Fruit fly (Drosophila melanogaster) whole organism, embryonic: Measurements from ENCODE around the gene CG14219.

Experiments used
- Abd-B ChIP-seq: fragments of 200-800 bp; sonication (Bioruptor generic); optimal IDR thresholded peaks from 2 replicates; lab custom pipeline; 2018; ENCODE audit warnings: missing biosample characterization, mild to moderate bottlenecking, missing genetic modification characterization, moderate library complexity
- B-H2 ChIP-seq: fragments of 200-800 bp; sonication (Bioruptor generic); optimal IDR thresholded peaks from 2 replicates; lab custom pipeline; 2018; ENCODE audit warnings: missing biosample characterization, mild to moderate bottlenecking, missing genetic modification characterization
- CG10654 ChIP-seq: fragments of 200-800 bp; sonication (Bioruptor generic); optimal IDR thresholded peaks from 2 replicates; lab custom pipeline; 2016; ENCODE audit warnings: missing biosample characterization, missing genetic modification characterization
- CG11085 ChIP-seq: fragments of 200-800 bp; sonication (Bioruptor generic); IDR thresholded peaks from 2 replicates; pipeline ENCODE4 v1.3.6; 2022; ENCODE audit warnings: missing biosample characterization, missing genetic modification characterization
- CG11093 ChIP-seq: fragments of 200-800 bp; sonication (Bioruptor generic); IDR thresholded peaks from 3 replicates; pipeline ENCODE4 v1.3.6; 2022; ENCODE audit warnings: missing biosample characterization, missing genetic modification characterization
- CG15514 ChIP-seq: fragments of 200-800 bp; sonication (Bioruptor generic); optimal IDR thresholded peaks from 3 replicates; lab custom pipeline; 2017; ENCODE audit warnings: missing biosample characterization, missing genetic modification characterization, mild to moderate bottlenecking, moderate library complexity, missing genetic modification reagents
- CG16779 ChIP-seq: fragments of 200-800 bp; sonication (Bioruptor generic); IDR thresholded peaks from 2 replicates; pipeline ENCODE4 v1.3.6; 2022; ENCODE audit warnings: missing biosample characterization, missing genetic modification characterization
- CG16813 ChIP-seq: fragments of 200-800 bp; sonication (Bioruptor generic); IDR thresholded peaks from 3 replicates; pipeline ENCODE4 v1.3.6; 2022; ENCODE audit warnings: missing biosample characterization, missing genetic modification characterization; ENCODE audit not compliant: partially characterized antibody
- CG17385 ChIP-seq: fragments of 200-800 bp; sonication (Bioruptor generic); optimal IDR thresholded peaks from 3 replicates; lab custom pipeline; 2018; ENCODE audit warnings: missing biosample characterization, mild to moderate bottlenecking, missing genetic modification characterization
- CG1792 ChIP-seq: fragments of 200-800 bp; sonication (Bioruptor generic); optimal IDR thresholded peaks from 2 replicates; lab custom pipeline; 2016; ENCODE audit warnings: missing biosample characterization, missing genetic modification characterization
- CG2129 ChIP-seq: fragments of 200-800 bp; sonication (Bioruptor generic); IDR thresholded peaks from 2 replicates; pipeline ENCODE4 v1.3.6; 2022; ENCODE audit warnings: missing biosample characterization, missing genetic modification characterization; ENCODE audit not compliant: partially characterized antibody
- CG31224 ChIP-seq: fragments of 200-800 bp; sonication (Bioruptor generic); IDR thresholded peaks from 2 replicates; pipeline ENCODE4 v1.3.6; 2022; ENCODE audit warnings: missing biosample characterization, missing genetic modification characterization
- CG3281 ChIP-seq: fragments of 200-800 bp; sonication (Bioruptor generic); optimal IDR thresholded peaks from 3 replicates; lab custom pipeline; 2017; ENCODE audit warnings: missing biosample characterization, mild to moderate bottlenecking, missing genetic modification characterization
- CG6791 ChIP-seq: fragments of 200-800 bp; sonication (Bioruptor generic); IDR thresholded peaks from 3 replicates; pipeline ENCODE4 v1.3.6; 2022; ENCODE audit warnings: missing biosample characterization, missing genetic modification characterization; ENCODE audit not compliant: partially characterized antibody
- CG7556 ChIP-seq: fragments of 200-800 bp; sonication (Bioruptor generic); optimal IDR thresholded peaks from 2 replicates; lab custom pipeline; 2017; ENCODE audit warnings: missing biosample characterization, mild to moderate bottlenecking, missing genetic modification characterization
- CG7963 ChIP-seq: fragments of 200-800 bp; sonication (Bioruptor generic); IDR thresholded peaks from 3 replicates; pipeline ENCODE4 v1.3.6; 2022; ENCODE audit warnings: missing biosample characterization, missing genetic modification characterization; ENCODE audit not compliant: partially characterized antibody
- D19A ChIP-seq: fragments of 200-800 bp; optimal IDR thresholded peaks from 3 replicates; lab custom pipeline; 2019; ENCODE audit warnings: missing biosample characterization, mild to moderate bottlenecking, missing genetic modification characterization, moderate library complexity
- ERR ChIP-seq: fragments of 200-800 bp; sonication (Bioruptor generic); optimal IDR thresholded peaks from 2 replicates; lab custom pipeline; 2016; ENCODE audit warnings: missing biosample characterization, missing genetic modification characterization
- Eip74EF ChIP-seq, 2 experiments: fragments of 200-800 bp in 1 of 2; fragments of >200 bp in 1 of 2; sonication (Bioruptor generic) in 1 of 2; optimal IDR thresholded peaks; 2 replicates each; lab custom pipeline; 2017 to 2019; ENCODE audit warnings: missing biosample characterization in 2 of 2, missing genetic modification characterization in 2 of 2, mild to moderate bottlenecking in 1 of 2, moderate library complexity in 1 of 2
- Ets65A ChIP-seq: fragments of 200-800 bp; sonication (Bioruptor generic); peaks from one replicate; lab custom pipeline; 2016; ENCODE audit warnings: missing biosample characterization, missing genetic modification characterization
- HLH3B ChIP-seq: fragments of 200-800 bp; sonication (Bioruptor generic); IDR thresholded peaks from 2 replicates; pipeline ENCODE4 v1.3.6; 2022; ENCODE audit warnings: missing biosample characterization, missing genetic modification characterization
- Hey ChIP-seq: fragments of 200-800 bp; sonication (Bioruptor generic); optimal IDR thresholded peaks from 3 replicates; lab custom pipeline; 2018; ENCODE audit warnings: missing biosample characterization, mild to moderate bottlenecking, missing genetic modification characterization
- Jarid2 ChIP-seq: fragments of 200-800 bp; sonication (Bioruptor generic); optimal IDR thresholded peaks from 3 replicates; lab custom pipeline; 2017; ENCODE audit warnings: mild to moderate bottlenecking, missing biosample characterization, missing genetic modification reagents, missing genetic modification characterization
- Kr ChIP-seq: fragments of 200-800 bp; sonication (Bioruptor generic); optimal IDR thresholded peaks from 2 replicates; lab custom pipeline; 2017; ENCODE audit warnings: missing biosample characterization, mild to moderate bottlenecking, missing genetic modification characterization
- NFAT ChIP-seq: fragments of 200-800 bp; sonication (Bioruptor generic); IDR thresholded peaks from 2 replicates; pipeline ENCODE4 v1.3.6; 2022; ENCODE audit warnings: missing biosample characterization, missing genetic modification characterization
- Oaz ChIP-seq: fragments of 200-800 bp; sonication (Bioruptor generic); IDR thresholded peaks from 2 replicates; pipeline ENCODE4 v1.3.6; 2022; ENCODE audit warnings: missing biosample characterization, missing genetic modification characterization
- Spps ChIP-seq: fragments of 200-800 bp; sonication (Bioruptor generic); optimal IDR thresholded peaks from 2 replicates; lab custom pipeline; 2018; ENCODE audit warnings: missing biosample characterization, mild to moderate bottlenecking, missing genetic modification characterization
- TFAM ChIP-seq: fragments of 200-800 bp; sonication (Bioruptor generic); optimal IDR thresholded peaks from 2 replicates; lab custom pipeline; 2017; ENCODE audit warnings: missing biosample characterization, missing genetic modification characterization, inconsistent platforms
- Trl ChIP-seq, 3 experiments: fragments of >200 bp in 2 of 3; fragments of 200-800 bp in 1 of 3; sonication (Bioruptor generic) in 1 of 3; optimal IDR thresholded peaks; 2 replicates in 1 of 3; 3 replicates in 2 of 3; lab custom pipeline; 2016 to 2017; ENCODE audit warnings: missing biosample characterization in 1 of 3, missing genetic modification characterization in 1 of 3
- br ChIP-seq: fragments of >200 bp; optimal IDR thresholded peaks from 2 replicates; lab custom pipeline; 2017
- cad ChIP-seq: fragments of >200 bp; optimal IDR thresholded peaks from 2 replicates; lab custom pipeline; 2017; ENCODE audit warnings: missing biosample characterization, missing genetic modification characterization
- caup ChIP-seq: fragments of 200-800 bp; sonication (Bioruptor generic); optimal IDR thresholded peaks from 3 replicates; lab custom pipeline; 2017; ENCODE audit warnings: missing biosample characterization, mild to moderate bottlenecking, missing genetic modification characterization, moderate library complexity; ENCODE audit not compliant: severe bottlenecking
- chm ChIP-seq: fragments of 200-800 bp; sonication (Bioruptor generic); IDR thresholded peaks from 2 replicates; pipeline ENCODE4 v1.3.6; 2022; ENCODE audit warnings: missing biosample characterization, missing genetic modification characterization
- corto ChIP-seq: fragments of 200-800 bp; sonication (Bioruptor generic); optimal IDR thresholded peaks from 2 replicates; lab custom pipeline; 2016; ENCODE audit warnings: missing biosample characterization, mild to moderate bottlenecking, missing genetic modification characterization, moderate library complexity
- croc ChIP-seq: fragments of 200-800 bp; sonication (Bioruptor generic); conservative IDR thresholded peaks from 3 replicates; pipeline ENCODE4 v1.3.6; 2022; ENCODE audit warnings: missing biosample characterization, missing genetic modification characterization
- dati ChIP-seq: fragments of 200-800 bp; sonication (Bioruptor generic); IDR thresholded peaks from 2 replicates; pipeline ENCODE4 v1.3.6; 2022; ENCODE audit warnings: missing biosample characterization, missing genetic modification characterization
- disco-r ChIP-seq: fragments of 200-800 bp; sonication (Bioruptor generic); optimal IDR thresholded peaks from 2 replicates; lab custom pipeline; 2016; ENCODE audit warnings: missing biosample characterization, missing genetic modification characterization
- dmrt99B ChIP-seq: fragments of 200-800 bp; sonication (Bioruptor generic); optimal IDR thresholded peaks from 2 replicates; lab custom pipeline; 2018; ENCODE audit warnings: missing biosample characterization, mild to moderate bottlenecking, missing genetic modification characterization, moderate library complexity
- emc ChIP-seq: fragments of 200-800 bp; sonication (Bioruptor generic); optimal IDR thresholded peaks from 2 replicates; lab custom pipeline; 2016; ENCODE audit warnings: missing biosample characterization, missing genetic modification characterization
- hb ChIP-seq: fragments of 200-800 bp; sonication (Bioruptor generic); IDR thresholded peaks from 3 replicates; pipeline ENCODE4 v1.3.6; 2022; ENCODE audit warnings: missing biosample characterization, missing genetic modification characterization; ENCODE audit not compliant: partially characterized antibody
- hbn ChIP-seq: fragments of 200-800 bp; sonication (Bioruptor generic); IDR thresholded peaks from 2 replicates; pipeline ENCODE4 v1.3.6; 2022; ENCODE audit warnings: missing biosample characterization, missing genetic modification characterization; ENCODE audit not compliant: partially characterized antibody
- nau ChIP-seq: fragments of 200-800 bp; sonication (Bioruptor generic); optimal IDR thresholded peaks from 3 replicates; lab custom pipeline; 2017; ENCODE audit warnings: missing biosample characterization, mild to moderate bottlenecking, missing genetic modification characterization, missing genetic modification reagents
- pita ChIP-seq: fragments of 200-800 bp; sonication (Bioruptor generic); optimal IDR thresholded peaks from 2 replicates; lab custom pipeline; 2017; ENCODE audit warnings: missing biosample characterization, mild to moderate bottlenecking, missing genetic modification characterization
- scrt ChIP-seq: fragments of 200-800 bp; sonication (Bioruptor generic); optimal IDR thresholded peaks from 2 replicates; lab custom pipeline; 2018; ENCODE audit warnings: missing biosample characterization, mild to moderate bottlenecking, missing genetic modification characterization, moderate library complexity
- sens ChIP-seq: fragments of 200-800 bp; sonication (Bioruptor generic); peaks from one replicate; lab custom pipeline; 2016; ENCODE audit warnings: missing biosample characterization, missing genetic modification characterization
- sens-2 ChIP-seq: fragments of 200-800 bp; sonication (Bioruptor generic); IDR thresholded peaks from 2 replicates; pipeline ENCODE4 v1.3.6; 2022; ENCODE audit warnings: missing biosample characterization, missing genetic modification characterization
- sqz ChIP-seq: fragments of 200-800 bp; sonication (Bioruptor generic); optimal IDR thresholded peaks from 3 replicates; lab custom pipeline; 2018; ENCODE audit warnings: missing biosample characterization, mild to moderate bottlenecking, missing genetic modification characterization
- stc ChIP-seq: fragments of 200-800 bp; sonication (Bioruptor generic); IDR thresholded peaks from 2 replicates; pipeline ENCODE4 v1.3.6; 2022; ENCODE audit warnings: missing biosample characterization, missing genetic modification characterization
- tap ChIP-seq: fragments of 200-800 bp; optimal IDR thresholded peaks from 3 replicates; lab custom pipeline; 2019; ENCODE audit warnings: missing biosample characterization, mild to moderate bottlenecking, missing genetic modification characterization, moderate library complexity
- yki ChIP-seq: fragments of >200 bp; optimal IDR thresholded peaks from 3 replicates; lab custom pipeline; 2018

Gene CG14219

DNA sequence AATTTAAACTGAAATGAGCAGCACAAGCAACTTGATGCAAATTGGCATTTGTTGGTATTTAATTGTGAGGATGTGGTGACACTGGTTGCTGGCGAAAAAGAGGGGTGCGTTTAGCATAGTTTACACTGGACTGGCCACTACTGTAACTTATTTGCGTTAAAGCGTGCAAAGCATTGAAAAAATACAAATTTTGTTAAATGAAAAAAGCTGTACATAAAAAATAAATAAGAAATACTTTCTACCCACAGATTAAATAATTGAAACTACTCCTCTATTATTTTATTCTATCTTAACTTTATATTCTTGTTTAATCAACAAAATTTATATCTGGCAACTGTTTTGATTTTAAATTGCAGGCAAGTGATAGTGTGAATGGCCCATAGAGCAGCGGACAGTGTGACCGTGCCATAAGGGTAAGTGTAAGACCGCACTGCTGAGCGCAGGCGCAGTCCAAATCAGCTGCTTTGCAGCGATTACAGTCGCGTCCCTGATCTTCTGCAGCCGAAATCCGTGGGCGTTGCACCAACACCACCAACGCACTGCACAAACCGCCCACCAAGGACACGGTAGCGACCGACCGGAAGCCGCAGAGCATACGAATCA, 24.2 kb downstream of the CG14219 start, which contains the start of the genes Grip84 and car (continued):
- TF ChIP-seq Abd-B, result peak; percentile 82
- peak; percentile 91 for TF ChIP-seq sens
- no peak for TF ChIP-seq CG1792
- no peak for TF ChIP-seq dmrt99B (tag; lab: Kevin White, UChicago)
- no peak for TF ChIP-seq TFAM (GFP tag; lab: Kevin White, UChicago)
- TF ChIP-seq D19A (tag; lab: Kevin White, UChicago), result peak; percentile 41
- TF ChIP-seq Ets65A, result peak; percentile 95
- TF ChIP-seq tap (tag; lab: Kevin White, UChicago), result no peak
- TF ChIP-seq CG11085 (GFP tag; lab: Robert Waterston, UW), result peak; percentile 49
- TF ChIP-seq CG31224 (GFP tag; lab: Robert Waterston, UW), result peak; percentile 49
- TF ChIP-seq Jarid2 (GFP tag; lab: Kevin White, UChicago), result no peak
- no peak for TF ChIP-seq yki (lab: Kevin White, UChicago)
- TF ChIP-seq dati (GFP tag; lab: Robert Waterston, UW), result no peak
- no peak for TF ChIP-seq CG7556 (GFP tag; lab: Kevin White, UChicago)
- no peak for TF ChIP-seq nau
- no peak for TF ChIP-seq CG16779
- peak; percentile 51 for TF ChIP-seq CG17385
- TF ChIP-seq CG2129 (GFP tag; lab: Robert Waterston, UW), result no peak
- peak; percentile 26 for TF ChIP-seq CG10654 (GFP tag; lab: Kevin White, UChicago)
- TF ChIP-seq ERR (GFP tag; lab: Kevin White, UChicago), result no peak
- no peak for TF ChIP-seq hb (GFP tag; lab: Robert Waterston, UW)
- no peak for TF ChIP-seq scrt (GFP tag; lab: Kevin White, UChicago)
- TF ChIP-seq croc (GFP tag; lab: Robert Waterston, UW), result peak; percentile 58; the same call in 2 of the 3 replicates
- no peak for TF ChIP-seq emc (GFP tag; lab: Kevin White, UChicago)
- TF ChIP-seq B-H2 (GFP tag; lab: Kevin White, UChicago), result no peak
- no peak for TF ChIP-seq CG15514 (GFP tag; lab: Kevin White, UChicago)
- no peak for TF ChIP-seq stc (GFP tag; lab: Robert Waterston, UW)
- TF ChIP-seq pita, result no peak
- TF ChIP-seq Spps (tag; lab: Kevin White, UChicago), result peak; percentile 26
- TF ChIP-seq Kr, result no peak
- TF ChIP-seq Oaz, result peak; percentile 49; the same call in 1 of the 2 replicates
- TF ChIP-seq disco-r, result no peak
- no peak for TF ChIP-seq CG7963 (GFP tag; lab: Robert Waterston, UW)
- peak; percentile 63; the same call in 2 of the 3 replicates for TF ChIP-seq CG11093 (GFP tag; lab: Robert Waterston, UW)
- no peak for TF ChIP-seq cad (GFP tag; lab: Kevin White, UChicago)
- TF ChIP-seq Eip74EF (GFP tag; optimal IDR thresholded peaks at IDR 0.05; lab: Kevin White, UChicago), result no peak
- no peak for TF ChIP-seq sqz (GFP tag; lab: Kevin White, UChicago)
- TF ChIP-seq br (lab: Kevin White, UChicago), result no peak
- TF ChIP-seq CG3281 (GFP tag; lab: Kevin White, UChicago), result no peak
- TF ChIP-seq CG6791 (GFP tag; lab: Robert Waterston, UW), result no peak
- no peak for TF ChIP-seq Hey (tag; lab: Kevin White, UChicago)
- no peak for TF ChIP-seq hbn (GFP tag; lab: Robert Waterston, UW)
- TF ChIP-seq caup, result no peak
- TF ChIP-seq sens-2 (GFP tag; lab: Robert Waterston, UW), result no peak
- TF ChIP-seq HLH3B (GFP tag; lab: Robert Waterston, UW), result peak; percentile 55; the same call in 1 of the 2 replicates
- no peak for TF ChIP-seq CG16813
- TF ChIP-seq NFAT (GFP tag; lab: Robert Waterston, UW), result 0 out of 2 replicates have a peak, but pooled peaks have one; percentile 15
- no peak for TF ChIP-seq corto (GFP tag; lab: Kevin White, UChicago)
- no peak for TF ChIP-seq chm (GFP tag; lab: Robert Waterston, UW)
- TF ChIP-seq Trl (optimal IDR thresholded peaks at IDR 0.05; lab: Kevin White, UChicago), result no peak
- peak; percentile 66 for TF ChIP-seq Trl (GFP tag; optimal IDR thresholded peaks at IDR 0.05; lab: Kevin White, UChicago)
